Worm (Caenorhabditis elegans) whole organism, late embryonic: ENCODE results near the gene srbc-66.

Experiments
- C38D4.7 ChIP-seq: fragments of 200-800 bp; sonication (Bioruptor generic); optimal IDR thresholded peaks from 2 replicates; lab custom pipeline; 2018; ENCODE audit warnings: mild to moderate bottlenecking, missing genetic modification characterization, moderate library complexity, missing compliant biosample characterization
- F13H6.1 ChIP-seq: sonication (generic microtip); optimal IDR thresholded peaks from 2 replicates; lab custom pipeline; 2016; ENCODE audit warnings: missing genetic modification characterization, missing compliant biosample characterization
- K02D7.2 ChIP-seq: sonication (generic microtip); optimal IDR thresholded peaks from 2 replicates; lab custom pipeline; 2017; ENCODE audit warnings: mild to moderate bottlenecking, missing genetic modification characterization, missing compliant biosample characterization
- K09A11.1 ChIP-seq: sonication (generic microtip); optimal IDR thresholded peaks from 2 replicates; lab custom pipeline; 2017; ENCODE audit warnings: antibody characterized with exemption, mild to moderate bottlenecking, missing genetic modification characterization, missing compliant biosample characterization; ENCODE audit not compliant: insufficient read depth
- T23F11.4 ChIP-seq: fragments of 200-800 bp; sonication (Bioruptor generic); optimal IDR thresholded peaks from 2 replicates; lab custom pipeline; 2018; ENCODE audit warnings: mild to moderate bottlenecking, missing genetic modification characterization, missing compliant biosample characterization
- ahr-1 ChIP-seq: sonication (generic microtip); optimal IDR thresholded peaks from 2 replicates; lab custom pipeline; 2016; ENCODE audit warnings: missing genetic modification characterization, missing compliant biosample characterization
- ama-1 ChIP-seq: fragments of 150-350 bp; optimal IDR thresholded peaks from 2 replicates; lab custom pipeline; 2014
- ceh-14 ChIP-seq: sonication (generic microtip); optimal IDR thresholded peaks from 2 replicates; lab custom pipeline; 2016; ENCODE audit warnings: missing genotype, missing genetic modification characterization, missing compliant biosample characterization
- ceh-19 ChIP-seq: fragments of 200-800 bp; sonication (Bioruptor generic); optimal IDR thresholded peaks from 2 replicates; lab custom pipeline; 2018; ENCODE audit warnings: mild to moderate bottlenecking, missing genetic modification characterization, missing compliant biosample characterization
- ceh-48 ChIP-seq: sonication (generic microtip); optimal IDR thresholded peaks from 2 replicates; lab custom pipeline; 2016; ENCODE audit warnings: missing genetic modification characterization, inconsistent platforms, missing compliant biosample characterization
- ceh-6 ChIP-seq: fragments of 200-800 bp; sonication (Bioruptor generic); optimal IDR thresholded peaks from 2 replicates; lab custom pipeline; 2018; ENCODE audit warnings: mild to moderate bottlenecking, missing genetic modification characterization, missing compliant biosample characterization
- che-1 ChIP-seq: sonication (generic microtip); optimal IDR thresholded peaks from 2 replicates; lab custom pipeline; 2016; ENCODE audit warnings: mild to moderate bottlenecking, missing genetic modification characterization, missing compliant biosample characterization
- ets-4 ChIP-seq: sonication (generic microtip); optimal IDR thresholded peaks from 2 replicates; lab custom pipeline; 2016; ENCODE audit warnings: missing genetic modification characterization, missing compliant biosample characterization
- gmeb-2 ChIP-seq: sonication (generic microtip); optimal IDR thresholded peaks from 2 replicates; lab custom pipeline; 2016; ENCODE audit warnings: missing genetic modification characterization, inconsistent platforms, missing compliant biosample characterization
- hlh-30 ChIP-seq: sonication (generic microtip); optimal IDR thresholded peaks from 2 replicates; lab custom pipeline; 2017; ENCODE audit warnings: antibody characterized with exemption, missing genetic modification characterization, missing compliant biosample characterization; ENCODE audit not compliant: insufficient read depth
- hlh-8 ChIP-seq: sonication (generic microtip); optimal IDR thresholded peaks from 2 replicates; lab custom pipeline; 2016; ENCODE audit warnings: missing genotype, missing genetic modification characterization, missing compliant biosample characterization
- lin-11 ChIP-seq: fragments of 200-800 bp; sonication (Bioruptor generic); optimal IDR thresholded peaks from 2 replicates; lab custom pipeline; 2018; ENCODE audit warnings: mild to moderate bottlenecking, missing genetic modification characterization, missing compliant biosample characterization
- madf-2 ChIP-seq: sonication (generic microtip); optimal IDR thresholded peaks from 2 replicates; lab custom pipeline; 2017; ENCODE audit warnings: missing genetic modification characterization, missing compliant biosample characterization
- nfya-1 ChIP-seq: sonication (generic microtip); optimal IDR thresholded peaks from 2 replicates; lab custom pipeline; 2017; ENCODE audit warnings: missing genetic modification characterization, mild to moderate bottlenecking, missing compliant biosample characterization, antibody characterized with exemption, moderate library complexity
- nhr-232 ChIP-seq: sonication (generic microtip); optimal IDR thresholded peaks from 2 replicates; lab custom pipeline; 2016; ENCODE audit warnings: missing genetic modification characterization, missing compliant biosample characterization
- pag-3 ChIP-seq: sonication (generic microtip); optimal IDR thresholded peaks from 2 replicates; lab custom pipeline; 2016; ENCODE audit warnings: missing compliant biosample characterization, missing genetic modification characterization, borderline replicate concordance
- pat-9 ChIP-seq: fragments of 200-800 bp; sonication (Bioruptor generic); optimal IDR thresholded peaks from 2 replicates; lab custom pipeline; 2018; ENCODE audit warnings: mild to moderate bottlenecking, missing genetic modification characterization, moderate library complexity, missing compliant biosample characterization
- pha-2 ChIP-seq: sonication (generic microtip); optimal IDR thresholded peaks from 2 replicates; lab custom pipeline; 2017; ENCODE audit warnings: mild to moderate bottlenecking, missing genetic modification characterization, missing compliant biosample characterization
- pqm-1 ChIP-seq: sonication (generic microtip); optimal IDR thresholded peaks from 2 replicates; lab custom pipeline; 2016; ENCODE audit warnings: missing genetic modification characterization, missing compliant biosample characterization
- pros-1 ChIP-seq: fragments of 150-350 bp; optimal IDR thresholded peaks from 2 replicates; lab custom pipeline; 2014; ENCODE audit warnings: missing biosample characterization, missing genetic modification reagents, missing genetic modification characterization
- ref-2 ChIP-seq: sonication (generic microtip); optimal IDR thresholded peaks from 2 replicates; lab custom pipeline; 2016; ENCODE audit warnings: missing genetic modification characterization, missing compliant biosample characterization
- rnt-1 ChIP-seq: sonication (generic microtip); optimal IDR thresholded peaks from 2 replicates; lab custom pipeline; 2016; ENCODE audit warnings: missing genetic modification characterization, missing compliant biosample characterization
- sox-4 ChIP-seq: sonication (generic microtip); optimal IDR thresholded peaks from 2 replicates; lab custom pipeline; 2017; ENCODE audit warnings: mild to moderate bottlenecking, missing genetic modification characterization, inconsistent platforms, missing compliant biosample characterization
- syd-9 ChIP-seq: sonication (generic microtip); optimal IDR thresholded peaks from 2 replicates; lab custom pipeline; 2016; ENCODE audit warnings: mild to moderate bottlenecking, missing genetic modification characterization, moderate library complexity, missing compliant biosample characterization
- tbx-7 ChIP-seq: sonication (generic microtip); optimal IDR thresholded peaks from 2 replicates; lab custom pipeline; 2016; ENCODE audit warnings: missing genotype, missing genetic modification characterization, missing compliant biosample characterization
- ttx-3 ChIP-seq: sonication (generic microtip); optimal IDR thresholded peaks from 2 replicates; lab custom pipeline; 2016; ENCODE audit warnings: missing genetic modification reagents, missing genetic modification characterization, missing compliant biosample characterization
- unc-3 ChIP-seq, 2 experiments: fragments of 200-800 bp in 1 of 2; sonication (Bioruptor generic) in 1 of 2; sonication (generic microtip) in 1 of 2; conservative IDR thresholded peaks in 1 of 2; optimal IDR thresholded peaks in 1 of 2; 2 replicates each; pipeline versions ENCODE4 v1.3.6 to Lab custom; 2016 to 2022; ENCODE audit warnings: missing compliant biosample characterization in 2 of 2, missing genetic modification characterization in 2 of 2, missing genetic modification reagents in 1 of 2
- unc-42 ChIP-seq: sonication (generic microtip); optimal IDR thresholded peaks from 2 replicates; lab custom pipeline; 2016; ENCODE audit warnings: missing genotype, missing genetic modification characterization, missing compliant biosample characterization
- unc-86 ChIP-seq: sonication (generic microtip); optimal IDR thresholded peaks from 2 replicates; lab custom pipeline; 2016; ENCODE audit warnings: missing genetic modification characterization, missing compliant biosample characterization
- ztf-16 ChIP-seq: sonication (generic microtip); optimal IDR thresholded peaks from 2 replicates; lab custom pipeline; 2017; ENCODE audit warnings: missing genetic modification characterization, missing compliant biosample characterization

The srbc-66 gene

DNA sequence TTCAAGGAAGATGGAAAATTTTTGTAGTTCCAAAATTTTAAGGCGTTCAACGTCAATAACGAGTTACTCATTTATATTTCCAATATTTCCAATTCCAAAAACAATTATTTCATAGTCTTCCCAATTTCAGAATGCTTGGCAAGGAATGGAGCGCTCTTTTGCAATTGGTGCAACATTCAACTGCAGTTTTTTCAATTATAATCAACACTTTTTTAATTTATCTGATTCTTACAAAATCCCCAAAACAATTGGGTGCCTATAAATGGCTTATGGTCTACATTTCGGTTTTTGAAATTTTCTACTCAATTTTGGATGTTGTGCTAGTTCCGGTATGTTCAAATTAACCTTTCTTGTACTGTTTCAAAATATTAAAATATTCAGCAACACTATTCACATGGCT lies 22.8 kb upstream of the srbc-66 start, which contains the start of gene str-225:
Gene str-225 (plus strand): TSS at position 132 of the 400 bp plus-strand sequence.
- no peak for TF ChIP-seq ztf-16 (tag; lab: Kevin White, UChicago)

- TF ChIP-seq gmeb-2 (tag; lab: Kevin White, UChicago) (no peak), ahr-1 (tag; lab: Kevin White, UChicago) (no peak), pqm-1 (tag; lab: Kevin White, UChicago) (no peak), hlh-8 (tag; lab: Kevin White, UChicago) (no peak), unc-3 (GFP tag; conservative IDR thresholded peaks at IDR 0.05; lab: Robert Waterston, UW) (no peak), unc-3 (tag; optimal IDR thresholded peaks at IDR 0.05; lab: Kevin White, UChicago) (no peak), ttx-3 (tag; lab: Kevin White, UChicago) (no peak), che-1 (tag; lab: Kevin White, UChicago) (no peak), ceh-48 (no peak), K02D7.2 (no peak)
These were observed 20.6 kb upstream of the srbc-66 start, which contains the start of gene str-228 for ce11 chrV:3509878-3510277. str-228 (plus strand) TSS chrV:3510178.

- TF ChIP-seq ceh-6 (GFP tag; lab: Kevin White, UChicago) (no peak), F13H6.1 (no peak), che-1 (tag; lab: Kevin White, UChicago) (no peak), rnt-1 (tag; lab: Kevin White, UChicago) (no peak), T23F11.4 (GFP tag; lab: Kevin White, UChicago) (no peak), tbx-7 (tag; lab: Kevin White, UChicago) (no peak), ama-1 (lab: Kevin White, UChicago) (no peak), ceh-19 (GFP tag; lab: Kevin White, UChicago) (no peak), hlh-30 (tag; lab: Kevin White, UChicago) (no peak), unc-86 (no peak), ttx-3 (tag; lab: Kevin White, UChicago) (no peak), C38D4.7 (GFP tag; lab: Kevin White, UChicago) (no peak), K02D7.2 (no peak), pag-3 (no peak), syd-9 (tag; lab: Kevin White, UChicago) (no peak), lin-11 (tag; lab: Kevin White, UChicago) (no peak)
These were observed 18.1 kb upstream of the srbc-66 start, which contains the start of gene str-226 for ce11 chrV:3512381-3512780. str-226 (plus strand) TSS chrV:3512681.

DNA sequence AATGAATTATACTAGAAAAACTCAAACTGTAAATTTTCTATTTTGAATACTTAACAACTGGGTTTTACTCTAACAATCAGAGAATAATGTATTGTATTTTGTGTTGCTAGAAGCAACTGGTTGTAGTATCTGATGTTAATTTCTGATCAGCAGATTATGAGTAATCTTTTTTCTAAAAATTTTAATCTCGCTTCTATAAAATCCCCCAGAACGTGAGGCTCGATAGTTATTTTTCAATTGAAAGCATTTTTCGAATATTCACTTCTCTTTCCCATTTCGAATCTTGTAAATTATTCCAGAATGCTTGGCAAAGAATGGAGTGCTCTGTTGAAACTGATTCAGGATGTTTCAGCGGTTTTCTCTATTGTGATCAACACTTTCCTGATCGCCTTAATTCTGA lies 12.6 kb upstream of the srbc-66 start, which contains the start of gene str-227:
Gene str-227 (plus strand): TSS at position 301 of the 400 bp plus-strand sequence.
- no peak for TF ChIP-seq ceh-14 (tag; lab: Kevin White, UChicago)
- TF ChIP-seq ceh-19 (GFP tag; lab: Kevin White, UChicago): no peak
- no peak for TF ChIP-seq sox-4 (tag; lab: Kevin White, UChicago)
- no peak for TF ChIP-seq K09A11.1
- TF ChIP-seq ttx-3 (tag; lab: Kevin White, UChicago): no peak
- no peak for TF ChIP-seq madf-2 (tag; lab: Kevin White, UChicago)
- TF ChIP-seq pha-2 (tag; lab: Kevin White, UChicago): no peak
- no peak for TF ChIP-seq pat-9
- no peak for TF ChIP-seq ceh-48
- TF ChIP-seq unc-42 (tag; lab: Kevin White, UChicago): no peak
- no peak for TF ChIP-seq ets-4
- no peak for TF ChIP-seq nfya-1 (tag; lab: Kevin White, UChicago)
- no peak for TF ChIP-seq ahr-1 (tag; lab: Kevin White, UChicago)
- TF ChIP-seq pros-1: no peak

DNA sequence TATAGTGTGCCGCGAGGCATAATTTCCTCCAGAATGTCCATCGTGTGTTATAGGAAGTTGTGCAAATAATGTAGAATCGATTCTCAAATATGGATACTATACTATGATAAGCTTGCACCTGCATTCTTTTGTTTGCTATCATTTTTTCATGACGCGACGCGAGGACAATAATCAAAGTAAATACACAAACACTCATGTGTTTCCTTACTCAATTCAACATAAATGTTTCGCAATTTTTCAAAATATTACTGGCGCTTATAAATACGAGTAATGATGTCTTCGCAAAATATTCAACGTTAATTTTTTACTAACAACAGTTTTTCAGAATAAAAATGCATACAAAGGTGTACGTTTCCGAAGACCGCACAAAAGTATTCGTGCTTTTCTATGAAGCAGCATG lies 7.2 kb upstream of the srbc-66 start, which contains the start of gene irg-1:
Gene irg-1 (plus strand): TSS at position 326 of the 400 bp plus-strand sequence.
- TF ChIP-seq nhr-232 (tag; lab: Kevin White, UChicago) (no peak), ref-2 (tag; lab: Kevin White, UChicago) (no peak)
